Worm (Caenorhabditis elegans) whole organism, L3 larva: ENCODE data around the gene cif-1.

ENCODE experiments used
- R02D3.7 ChIP-seq: fragments of 150-350 bp; optimal IDR thresholded peaks from 2 replicates; lab custom pipeline; 2014; ENCODE audit warnings: missing biosample characterization, missing genetic modification characterization
- ZK546.5 ChIP-seq: sonication (generic microtip); optimal IDR thresholded peaks from 2 replicates; lab custom pipeline; 2017; ENCODE audit warnings: missing biosample characterization, missing genetic modification characterization
- aly-2 ChIP-seq: fragments of 150-350 bp; optimal IDR thresholded peaks from 2 replicates; lab custom pipeline; 2014; ENCODE audit warnings: missing biosample characterization, missing genetic modification characterization
- ama-1 ChIP-seq: fragments of 150-350 bp; optimal IDR thresholded peaks from 2 replicates; lab custom pipeline; 2018
- ceh-16 ChIP-seq: sonication (generic microtip); optimal IDR thresholded peaks from 2 replicates; lab custom pipeline; 2017; ENCODE audit warnings: missing biosample characterization, missing genetic modification characterization
- ceh-28 ChIP-seq: fragments of 150-350 bp; optimal IDR thresholded peaks from 2 replicates; lab custom pipeline; 2014; ENCODE audit warnings: missing biosample characterization, missing genetic modification reagents, missing genetic modification characterization
- ceh-9 ChIP-seq: sonication (generic microtip); optimal IDR thresholded peaks from 2 replicates; lab custom pipeline; 2018; ENCODE audit warnings: missing biosample characterization, missing genetic modification characterization
- daf-12 ChIP-seq: fragments of 150-350 bp; optimal IDR thresholded peaks from 2 replicates; lab custom pipeline; 2014; ENCODE audit warnings: missing biosample characterization, missing genetic modification reagents, missing genetic modification characterization
- egl-5 ChIP-seq: fragments of 150-350 bp; optimal IDR thresholded peaks from 2 replicates; lab custom pipeline; 2017; ENCODE audit warnings: missing biosample characterization, missing genetic modification reagents, missing genetic modification characterization, inconsistent platforms
- elt-1 ChIP-seq: fragments of 150-350 bp; optimal IDR thresholded peaks from 2 replicates; lab custom pipeline; 2014; ENCODE audit warnings: missing biosample characterization, missing genetic modification characterization
- elt-2 ChIP-seq: sonication (generic microtip); optimal IDR thresholded peaks from 2 replicates; lab custom pipeline; 2016; ENCODE audit warnings: missing genetic modification reagents, mild to moderate bottlenecking, missing genetic modification characterization, missing compliant biosample characterization
- elt-3 ChIP-seq, 3 experiments: fragments of 150-350 bp in 1 of 3; sonication (generic microtip) in 2 of 3; optimal IDR thresholded peaks; 2 replicates in 2 of 3; 4 replicates in 1 of 3; lab custom pipeline; 2014 to 2017; ENCODE audit warnings: missing biosample characterization in 3 of 3, missing genetic modification characterization in 3 of 3
- eor-1 ChIP-seq, 2 experiments: fragments of 150-350 bp; optimal IDR thresholded peaks; 2 replicates each; lab custom pipeline; 2014 to 2018; ENCODE audit warnings: missing biosample characterization in 2 of 2, missing genetic modification characterization in 2 of 2
- fos-1 ChIP-seq: fragments of 150-350 bp; optimal IDR thresholded peaks from 2 replicates; lab custom pipeline; 2014; ENCODE audit warnings: missing biosample characterization, missing genetic modification characterization
- hmg-11 ChIP-seq: sonication (generic microtip); optimal IDR thresholded peaks from 2 replicates; lab custom pipeline; 2016; ENCODE audit warnings: missing genetic modification characterization, missing compliant biosample characterization
- lin-15B ChIP-seq: fragments of 150-350 bp; optimal IDR thresholded peaks from 2 replicates; lab custom pipeline; 2014; ENCODE audit warnings: missing biosample characterization, missing genetic modification characterization
- lin-39 ChIP-seq: fragments of 150-350 bp; optimal IDR thresholded peaks from 2 replicates; lab custom pipeline; 2018; ENCODE audit warnings: missing biosample characterization, missing genetic modification reagents, missing genetic modification characterization
- lsy-12 ChIP-seq: sonication (generic microtip); optimal IDR thresholded peaks from 2 replicates; lab custom pipeline; 2016; ENCODE audit warnings: mild to moderate bottlenecking, missing genetic modification characterization, missing compliant biosample characterization
- mdl-1 ChIP-seq: fragments of 150-350 bp; optimal IDR thresholded peaks from 2 replicates; lab custom pipeline; 2014; ENCODE audit warnings: missing biosample characterization, missing genetic modification characterization
- nfya-1 ChIP-seq: sonication (generic microtip); optimal IDR thresholded peaks from 2 replicates; lab custom pipeline; 2017; ENCODE audit warnings: missing genetic modification characterization, mild to moderate bottlenecking, missing compliant biosample characterization, antibody characterized with exemption, moderate library complexity; ENCODE audit not compliant: insufficient read depth
- nhr-23 ChIP-seq: fragments of 150-350 bp; optimal IDR thresholded peaks from 2 replicates; lab custom pipeline; 2014; ENCODE audit warnings: missing biosample characterization, missing genetic modification reagents, missing genetic modification characterization
- nhr-25 ChIP-seq: sonication (generic microtip); optimal IDR thresholded peaks from 2 replicates; lab custom pipeline; 2017; ENCODE audit warnings: missing biosample characterization, missing genetic modification characterization
- nhr-28 ChIP-seq: fragments of 150-350 bp; optimal IDR thresholded peaks from 2 replicates; lab custom pipeline; 2014; ENCODE audit warnings: missing biosample characterization, missing genetic modification characterization
- nhr-43 ChIP-seq: sonication (generic microtip); optimal IDR thresholded peaks from 2 replicates; lab custom pipeline; 2016; ENCODE audit warnings: mild to moderate bottlenecking, missing genetic modification characterization, missing compliant biosample characterization; ENCODE audit not compliant: poor library complexity, severe bottlenecking
- nhr-67 ChIP-seq: fragments of 150-350 bp; optimal IDR thresholded peaks from 2 replicates; lab custom pipeline; 2014; ENCODE audit warnings: missing biosample characterization, missing genetic modification characterization
- nhr-76 ChIP-seq: fragments of 150-350 bp; sonication (generic microtip); optimal IDR thresholded peaks from 5 replicates; lab custom pipeline; 2014; ENCODE audit warnings: missing biosample characterization, missing genetic modification characterization
- nhr-77 ChIP-seq: fragments of 150-350 bp; optimal IDR thresholded peaks from 2 replicates; lab custom pipeline; 2014; ENCODE audit warnings: missing biosample characterization, missing genetic modification characterization
- pha-4 ChIP-seq: fragments of 150-350 bp; optimal IDR thresholded peaks from 2 replicates; lab custom pipeline; 2014; ENCODE audit warnings: missing biosample characterization, missing genetic modification reagents, missing genetic modification characterization
- pqm-1 ChIP-seq: fragments of 150-350 bp; optimal IDR thresholded peaks from 2 replicates; lab custom pipeline; 2017; ENCODE audit warnings: missing biosample characterization, missing genetic modification characterization, inconsistent platforms
- skn-1 ChIP-seq: fragments of 150-350 bp; optimal IDR thresholded peaks from 2 replicates; lab custom pipeline; 2014; ENCODE audit warnings: missing biosample characterization, missing genetic modification characterization
- snpc-4 ChIP-seq: fragments of 150-350 bp; optimal IDR thresholded peaks from 2 replicates; lab custom pipeline; 2014; ENCODE audit warnings: missing biosample characterization, missing genetic modification characterization
- tbx-2 ChIP-seq: sonication (generic microtip); optimal IDR thresholded peaks from 2 replicates; lab custom pipeline; 2016; ENCODE audit warnings: mild to moderate bottlenecking, missing genetic modification characterization, missing compliant biosample characterization
- unc-39 ChIP-seq: sonication (generic microtip); optimal IDR thresholded peaks from 4 replicates; lab custom pipeline; 2017; ENCODE audit warnings: missing biosample characterization, missing genetic modification characterization
- unc-62 ChIP-seq: fragments of 150-350 bp; sonication (generic microtip); optimal IDR thresholded peaks from 4 replicates; lab custom pipeline; 2014; ENCODE audit warnings: missing biosample characterization, missing genetic modification reagents, missing genetic modification characterization
- zag-1 ChIP-seq: fragments of 150-350 bp; optimal IDR thresholded peaks from 2 replicates; lab custom pipeline; 2014; ENCODE audit warnings: missing biosample characterization, missing genetic modification characterization
- ztf-4 ChIP-seq: fragments of 150-350 bp; optimal IDR thresholded peaks from 2 replicates; lab custom pipeline; 2014; ENCODE audit warnings: missing biosample characterization, missing genetic modification characterization

Gene cif-1

ce11 chrIV:4747553-4747952, 37.0 kb upstream of the cif-1 start, which contains the start of gene tctn-1:
Gene tctn-1, minus strand, starts transcription at chrIV:4747832.
- TF ChIP-seq nfya-1 (peak; percentile 24), daf-12 (tag; lab: Kevin White, UChicago) (no peak), ama-1 (peak; percentile 65), pha-4 (tag; lab: Kevin White, UChicago) (no peak), unc-62 (GFP tag; lab: Kevin White, UChicago) (no peak), tbx-2 (tag; lab: Kevin White, UChicago) (no peak), lin-15B (tag; lab: Kevin White, UChicago) (peak; percentile 16), snpc-4 (tag; lab: Kevin White, UChicago) (no peak), R02D3.7 (tag; lab: Kevin White, UChicago) (peak; percentile 36), egl-5 (tag; lab: Kevin White, UChicago) (no peak)

DNA sequence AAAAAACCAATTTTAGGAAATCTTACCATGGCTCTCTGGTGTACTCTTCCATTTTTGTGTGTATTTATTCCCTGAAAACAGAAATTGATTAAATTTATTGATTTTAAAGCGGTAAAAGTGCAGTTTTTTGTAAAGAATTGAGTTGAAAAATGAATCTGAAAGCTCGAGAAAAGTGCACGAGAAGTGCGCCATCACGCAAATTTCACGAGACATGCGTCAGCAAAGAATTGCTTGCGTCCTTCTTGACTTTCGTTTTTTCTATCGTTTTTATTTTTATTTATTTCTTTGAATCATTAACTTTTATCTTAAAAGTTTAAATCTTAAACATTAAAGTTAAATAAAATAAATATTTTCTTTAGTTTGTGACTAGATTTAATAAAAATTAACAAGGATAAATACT, 34.9 kb upstream of the cif-1 start, which contains the start of gene timm-17B.1:
Gene timm-17B.1, minus strand, starts transcription at position 71 of the 400 bp plus-strand sequence.
- TF ChIP-seq elt-2 (peak; percentile 25), nfya-1 (peak; percentile 81), skn-1 (peak; percentile 52), nhr-23 (peak; percentile 66), nhr-25 (tag; lab: Kevin White, UChicago) (peak; percentile 13), tbx-2 (tag; lab: Kevin White, UChicago) (peak; percentile 49), ama-1 (no peak), R02D3.7 (tag; lab: Kevin White, UChicago) (peak; percentile 73), nhr-76 (tag; lab: Kevin White, UChicago) (no peak), lsy-12 (tag; lab: Kevin White, UChicago) (peak; percentile 21), elt-1 (tag; lab: Kevin White, UChicago) (no peak), snpc-4 (tag; lab: Kevin White, UChicago) (peak; percentile 29), ztf-4 (tag; lab: Kevin White, UChicago) (no peak), hmg-11 (tag; lab: Kevin White, UChicago) (peak; percentile 45), pqm-1 (tag; lab: Kevin White, UChicago) (no peak), nhr-43 (tag; lab: Kevin White, UChicago) (peak; percentile 75), pha-4 (tag; lab: Kevin White, UChicago) (peak; percentile 79), fos-1 (no peak), elt-3 (tag; optimal IDR thresholded peaks at IDR 0.05; lab: Kevin White, UChicago) (no peak), lin-15B (tag; lab: Kevin White, UChicago) (peak; percentile 76), ceh-28 (peak; percentile 57)

ce11 chrIV:4744167-4744566, 33.6 kb upstream of the cif-1 start, which contains the start of gene hoe-1:
Gene hoe-1, minus strand, starts transcription at chrIV:4744267.
- TF ChIP-seq lin-15B (tag; lab: Kevin White, UChicago) (no peak), nhr-25 (tag; lab: Kevin White, UChicago) (no peak), nhr-67 (tag; lab: Kevin White, UChicago) (no peak), unc-39 (tag; lab: Kevin White, UChicago) (no peak), fos-1 (no peak), R02D3.7 (tag; lab: Kevin White, UChicago) (no peak), elt-2 (no peak), lsy-12 (tag; lab: Kevin White, UChicago) (no peak), ceh-16 (no peak), nhr-76 (tag; lab: Kevin White, UChicago) (no peak), eor-1 (tag; optimal IDR thresholded peaks at IDR 0.05; lab: Kevin White, UChicago) (no peak), ztf-4 (tag; lab: Kevin White, UChicago) (no peak), ZK546.5 (tag; lab: Kevin White, UChicago) (no peak), aly-2 (no peak), ceh-9 (tag; lab: Kevin White, UChicago) (no peak), nhr-28 (no peak), zag-1 (tag; lab: Kevin White, UChicago) (no peak), lin-39 (tag; lab: Kevin White, UChicago) (no peak), mdl-1 (tag; lab: Kevin White, UChicago) (no peak)

- no peak for TF ChIP-seq zag-1 (tag; lab: Kevin White, UChicago)
- TF ChIP-seq lin-39 (tag; lab: Kevin White, UChicago), result no peak
- no peak for TF ChIP-seq nhr-77 (tag; lab: Kevin White, UChicago)
- TF ChIP-seq pqm-1 (tag; lab: Kevin White, UChicago), result no peak
These were observed 31.9 kb upstream of the cif-1 start for ce11 chrIV:4742480-4742879.
